Worm (Caenorhabditis elegans) whole organism, L3 larva: ENCODE data around the gene myo-5.

ENCODE experiments used
- ceh-16 ChIP-seq: sonication (generic microtip); optimal IDR thresholded peaks from 2 replicates; lab custom pipeline; 2017; ENCODE audit warnings: missing biosample characterization, missing genetic modification characterization
- lin-15B ChIP-seq: fragments of 150-350 bp; optimal IDR thresholded peaks from 2 replicates; lab custom pipeline; 2014; ENCODE audit warnings: missing biosample characterization, missing genetic modification characterization
- lin-39 ChIP-seq: fragments of 150-350 bp; optimal IDR thresholded peaks from 2 replicates; lab custom pipeline; 2018; ENCODE audit warnings: missing biosample characterization, missing genetic modification reagents, missing genetic modification characterization

DNA sequence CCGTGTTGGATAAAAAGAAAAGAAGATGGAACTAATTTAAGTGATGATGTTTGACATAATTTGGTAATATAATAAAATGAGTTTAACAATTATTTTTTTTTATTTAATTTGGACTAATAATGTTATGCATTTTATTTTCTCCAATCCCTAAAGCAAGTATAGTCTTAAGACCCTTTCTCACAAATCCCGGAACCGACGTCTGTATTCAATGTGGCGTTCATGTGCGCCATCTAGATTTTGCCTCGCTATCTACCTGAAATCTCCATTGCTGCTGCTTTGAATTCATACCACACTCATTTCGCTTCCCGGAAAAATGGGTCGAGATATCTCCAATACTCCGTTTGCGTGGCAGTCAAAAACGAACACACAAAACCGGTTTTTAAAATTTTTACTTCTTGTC lies 14.6 kb downstream of the myo-5 start, which contains the start of gene D1014.5:
- no peak for TF ChIP-seq lin-15B
- no peak for TF ChIP-seq lin-39 (tag; lab: Kevin White, UChicago)
- TF ChIP-seq ceh-16: no peak
